Worm (Caenorhabditis elegans): Measurements from ENCODE around the gene hpl-2.

Gene hpl-2

ce11 chrIII:10742382-10742860 lies 12.9 kb downstream of the hpl-2 start, which contains the start of the genes tbb-1 and rib-2 (continued):
- TF ChIP-seq hlh-4 (tag; optimal IDR thresholded peaks at IDR 0.05) = no peak
- no peak; the same call in 1 of the 2 replicates for TF ChIP-seq ceh-88 (GFP tag; IDR thresholded peaks at IDR 0.05)
- TF ChIP-seq fkh-8 (tag; optimal IDR thresholded peaks at IDR 0.05) = peak; percentile 49
- no peak for TF ChIP-seq tlp-1 (tag; optimal IDR thresholded peaks at IDR 0.05)
- peak; percentile 66 for TF ChIP-seq elt-2 (tag; optimal IDR thresholded peaks at IDR 0.05)

ce11 chrIII:10740518-10740917 lies 14.8 kb downstream of the hpl-2 start, which contains the start of gene K01G5.8:
TSS of gene K01G5.8 (minus strand) at chrIII:10740772.
- no peak for TF ChIP-seq efl-1 (optimal IDR thresholded peaks at IDR 0.05)
- TF ChIP-seq efl-1 (GFP tag; optimal IDR thresholded peaks at IDR 0.05 in 1 of 2) = peak in 1 of 2 experiments; percentile 72
- no peak for TF ChIP-seq nhr-19 (GFP tag; conservative IDR thresholded peaks at IDR 0.05)

ce11 chrIII:10739902-10740301 lies 15.4 kb downstream of the hpl-2 start:
- TF ChIP-seq fkh-4 (tag; optimal IDR thresholded peaks at IDR 0.05; ENCODE audit: borderline replicate concordance) = no peak
- TF ChIP-seq xbp-1 (tag; optimal IDR thresholded peaks at IDR 0.05) = peak; percentile 70
- TF ChIP-seq swsn-7 (tag; optimal IDR thresholded peaks at IDR 0.05) = peak; percentile 53
- peak; percentile 5 for TF ChIP-seq pax-3 (tag; optimal IDR thresholded peaks at IDR 0.05)
- no peak for TF ChIP-seq fkh-10 (GFP tag; optimal IDR thresholded peaks at IDR 0.05)
- peak; percentile 47 for TF ChIP-seq nhr-20 (tag; optimal IDR thresholded peaks at IDR 0.05)
- TF ChIP-seq unc-30 (tag; optimal IDR thresholded peaks at IDR 0.05) = no peak
- peak; percentile 53 for TF ChIP-seq mep-1 (tag; optimal IDR thresholded peaks at IDR 0.05)
- TF ChIP-seq efl-1 (optimal IDR thresholded peaks at IDR 0.05) = peak; percentile 67 to 72
- peak in 1 of 2 experiments; percentile 58 for TF ChIP-seq efl-1 (GFP tag; optimal IDR thresholded peaks at IDR 0.05 in 1 of 2)
- no peak for TF ChIP-seq unc-62 (GFP tag; optimal IDR thresholded peaks at IDR 0.05)
- TF ChIP-seq aha-1 (tag; optimal IDR thresholded peaks at IDR 0.05) = no peak
- peak in 2 of 3 experiments; percentile 35 to 66 for TF ChIP-seq dpl-1 (GFP tag; optimal IDR thresholded peaks at IDR 0.05)
- no peak for TF ChIP-seq lin-39 (tag; optimal IDR thresholded peaks at IDR 0.05)
- no peak for TF ChIP-seq ceh-88 (GFP tag; IDR thresholded peaks at IDR 0.05)
- no peak for TF ChIP-seq sptf-1 (tag; optimal IDR thresholded peaks at IDR 0.05)
- no peak for TF ChIP-seq C34B4.2 (tag; optimal IDR thresholded peaks at IDR 0.05)
- no peak for TF ChIP-seq snpc-4 (tag; optimal IDR thresholded peaks at IDR 0.05)
- no peak for TF ChIP-seq vab-15 (tag; optimal IDR thresholded peaks at IDR 0.05)
- TF ChIP-seq rnt-1 (tag; optimal IDR thresholded peaks at IDR 0.05) = peak; percentile 55
- no peak for TF ChIP-seq grh-1 (GFP tag; IDR thresholded peaks at IDR 0.05)
- TF ChIP-seq nhr-12 (tag; optimal IDR thresholded peaks at IDR 0.05) = no peak
- peak; percentile 88 for TF ChIP-seq F16B12.6 (tag; optimal IDR thresholded peaks at IDR 0.05)
- TF ChIP-seq lin-13 (GFP tag; optimal IDR thresholded peaks at IDR 0.05) = no peak
- no peak for TF ChIP-seq ceh-63 (GFP tag; optimal IDR thresholded peaks at IDR 0.05)
- no peak for TF ChIP-seq sox-4 (tag; optimal IDR thresholded peaks at IDR 0.05)
- TF ChIP-seq ceh-8 (GFP tag; optimal IDR thresholded peaks at IDR 0.05) = no peak
- no peak for TF ChIP-seq pag-3 (tag; optimal IDR thresholded peaks at IDR 0.05; ENCODE audit: borderline replicate concordance, insufficient read depth)
- peak; percentile 17 for TF ChIP-seq nhr-90 (tag; optimal IDR thresholded peaks at IDR 0.05; ENCODE audit: poor library complexity)
- TF ChIP-seq mef-2 (tag; optimal IDR thresholded peaks at IDR 0.05) = no peak
- TF ChIP-seq mab-9 (GFP tag; IDR thresholded peaks at IDR 0.05) = no peak
- no peak for TF ChIP-seq nhr-28 (tag; optimal IDR thresholded peaks at IDR 0.05)
- no peak for TF ChIP-seq efl-3 (GFP tag; optimal IDR thresholded peaks at IDR 0.05)
- no peak for TF ChIP-seq ztf-11 (tag; optimal IDR thresholded peaks at IDR 0.05)
- TF ChIP-seq pqm-1 (tag; optimal IDR thresholded peaks at IDR 0.05) = no peak
- peak; percentile 49 for TF ChIP-seq fos-1 (tag; optimal IDR thresholded peaks at IDR 0.05)
- peak; percentile 48 for TF ChIP-seq dsc-1 (tag; optimal IDR thresholded peaks at IDR 0.05)
- TF ChIP-seq unc-98 (GFP tag; IDR thresholded peaks at IDR 0.05) = no peak
- TF ChIP-seq ceh-90 (tag; optimal IDR thresholded peaks at IDR 0.05) = no peak
- TF ChIP-seq lir-3 (tag; optimal IDR thresholded peaks at IDR 0.05; ENCODE audit: poor library complexity) = no peak
- TF ChIP-seq lin-35 (GFP tag; optimal IDR thresholded peaks at IDR 0.05) = peak; percentile 64 to 68
- no peak for TF ChIP-seq nhr-77 (tag; optimal IDR thresholded peaks at IDR 0.05)
- TF ChIP-seq hpl-2 (GFP tag; optimal IDR thresholded peaks at IDR 0.05) = no peak
- TF ChIP-seq snu-23 (GFP tag; optimal IDR thresholded peaks at IDR 0.05) = peak; percentile 71

Measured in whole organism, L1 larva.